Worm (Caenorhabditis elegans): Measurements from ENCODE around the gene srz-42.

- no peak for TF ChIP-seq unc-130 (tag; optimal IDR thresholded peaks at IDR 0.05)
- no peak for TF ChIP-seq fos-1 (tag; optimal IDR thresholded peaks at IDR 0.05)
- TF ChIP-seq ceh-82 (tag; optimal IDR thresholded peaks at IDR 0.05), result no peak
- TF ChIP-seq blmp-1 (tag; optimal IDR thresholded peaks at IDR 0.05), result no peak
- no peak for TF ChIP-seq rnt-1 (tag; optimal IDR thresholded peaks at IDR 0.05)
- TF ChIP-seq nhr-47 (tag; optimal IDR thresholded peaks at IDR 0.05), result no peak
- TF ChIP-seq mef-2 (tag; optimal IDR thresholded peaks at IDR 0.05), result no peak
- no peak for TF ChIP-seq ztf-11 (tag; optimal IDR thresholded peaks at IDR 0.05)
- no peak for TF ChIP-seq fkh-10 (GFP tag; optimal IDR thresholded peaks at IDR 0.05)
- TF ChIP-seq tbx-2 (tag; optimal IDR thresholded peaks at IDR 0.05), result no peak
These were observed 34.9 kb downstream of the srz-42 start for ce11 chrIV:14164109-14164508.

All from whole organism, L1 larva.